Worm (Caenorhabditis elegans): ENCODE measurements around the gene chat-1.

DNA sequence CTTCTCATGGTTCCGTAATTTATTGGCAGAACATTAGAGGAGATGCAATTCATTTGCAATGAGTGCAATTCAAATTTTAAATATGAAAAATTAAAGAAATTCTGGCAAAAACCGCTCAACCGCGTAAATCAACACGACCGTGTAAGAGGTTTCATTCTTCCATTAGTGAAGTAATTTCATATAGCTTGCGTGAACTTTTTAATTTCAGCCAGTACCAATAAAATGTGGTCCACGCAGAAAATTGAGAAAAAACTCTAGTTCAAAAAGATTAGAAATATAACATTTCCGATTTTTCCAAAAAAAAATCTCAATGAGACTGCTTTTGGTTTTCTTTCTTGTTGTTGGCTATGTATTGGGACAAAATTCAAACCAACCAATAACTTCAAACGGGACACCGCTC lies 25.1 kb upstream of the chat-1 start, which contains the start of gene clec-175:
- TF ChIP-seq pha-4 (tag; optimal IDR thresholded peaks at IDR 0.05): no peak
- TF ChIP-seq ceh-58 (GFP tag; IDR thresholded peaks at IDR 0.05): no peak
- TF ChIP-seq snpc-4 (GFP tag; optimal IDR thresholded peaks at IDR 0.05): no peak
- no peak for TF ChIP-seq snpc-4 (tag; optimal IDR thresholded peaks at IDR 0.05)

Measured in whole organism, young adult.